Worm (Caenorhabditis elegans) whole organism, L4/young adult: ENCODE measurements around the gene gfi-3.

Source experiments
- dao-5 ChIP-seq: sonication (generic microtip); optimal IDR thresholded peaks from 2 replicates; lab custom pipeline; 2016; ENCODE audit warnings: missing genotype, missing genetic modification characterization, moderate library complexity, missing compliant biosample characterization
- him-1 ChIP-seq: sonication (generic microtip); optimal IDR thresholded peaks from 2 replicates; lab custom pipeline; 2016; ENCODE audit warnings: missing genotype, missing genetic modification reagents, missing genetic modification characterization, missing compliant biosample characterization

DNA sequence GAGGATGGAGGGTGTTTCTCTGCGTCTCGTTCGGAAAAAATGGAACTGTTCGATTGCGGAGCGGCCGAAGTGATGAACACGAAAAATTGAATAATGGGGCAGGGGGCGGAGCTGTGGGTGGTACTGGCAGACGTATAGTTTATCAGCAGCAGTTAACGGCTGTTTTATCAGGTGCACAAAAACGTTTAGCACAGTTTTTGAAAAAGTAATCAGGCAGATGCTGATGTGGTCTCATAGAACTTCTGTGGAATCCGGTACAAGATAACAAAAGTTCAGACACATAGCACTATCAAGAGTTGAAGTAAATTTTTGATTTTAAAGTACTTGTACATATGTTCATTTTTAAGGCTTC is 24.2 kb downstream of the gfi-3 start:
- TF ChIP-seq him-1 (no peak), dao-5 (tag; lab: Kevin White, UChicago) (no peak)
